Worm (Caenorhabditis elegans): ENCODE measurements around the gene dkf-2.
A peak's percentile ranks its signal among the peaks of the same experiment; 100 is the strongest.

dkf-2 gene

DNA sequence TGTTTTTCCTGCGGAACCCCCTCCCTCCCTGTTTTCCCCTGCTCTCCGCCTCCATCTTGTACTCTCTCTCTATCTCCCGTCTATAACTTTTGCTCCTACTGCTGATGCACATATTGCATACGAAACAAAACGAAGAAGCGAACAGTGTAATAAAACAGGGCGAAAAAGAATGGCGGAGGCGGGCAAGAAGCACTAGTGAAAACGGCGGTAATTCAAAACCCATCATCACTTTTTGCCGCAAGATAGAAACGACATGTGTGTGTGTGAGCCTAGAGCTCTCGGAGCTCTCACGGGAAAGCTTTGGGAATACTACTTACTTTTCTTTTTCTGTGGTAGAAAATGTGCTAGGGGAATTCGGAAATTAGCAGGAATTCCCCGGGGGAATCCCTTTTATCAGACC, 88.7 kb downstream of the dkf-2 start:
- peak; percentile 56 for TF ChIP-seq ceh-34 (tag; optimal IDR thresholded peaks at IDR 0.05)
- peak; percentile 7 for TF ChIP-seq ceh-18 (tag; optimal IDR thresholded peaks at IDR 0.05)
- TF ChIP-seq sox-4 (tag; optimal IDR thresholded peaks at IDR 0.05) = no peak
